Worm (Caenorhabditis elegans) whole organism, L1 larva: ENCODE results near the gene C14F11.7.

Experiments
- C16A3.4 ChIP-seq: fragments of 150-350 bp; optimal IDR thresholded peaks from 2 replicates; lab custom pipeline; 2014; ENCODE audit warnings: missing biosample characterization, missing genetic modification characterization
- Y116A8C.19 ChIP-seq: sonication (generic microtip); optimal IDR thresholded peaks from 2 replicates; lab custom pipeline; 2016; ENCODE audit warnings: missing compliant biosample characterization, missing genetic modification characterization, borderline replicate concordance
- blmp-1 ChIP-seq: fragments of 150-350 bp; optimal IDR thresholded peaks from 2 replicates; lab custom pipeline; 2014; ENCODE audit warnings: missing biosample characterization, missing genetic modification characterization
- ceh-82 ChIP-seq, 3 experiments: fragments of 150-350 bp in 1 of 3; sonication (generic microtip) in 2 of 3; optimal IDR thresholded peaks; 2 replicates each; lab custom pipeline; 2014 to 2017; ENCODE audit warnings: missing biosample characterization in 3 of 3, missing genetic modification characterization in 3 of 3
- efl-3 ChIP-seq: fragments of 200-800 bp; sonication (Bioruptor generic); optimal IDR thresholded peaks from 2 replicates; lab custom pipeline; 2018; ENCODE audit warnings: mild to moderate bottlenecking, missing genetic modification characterization, missing compliant biosample characterization
- egl-13 ChIP-seq: sonication (generic microtip); optimal IDR thresholded peaks from 2 replicates; lab custom pipeline; 2016; ENCODE audit warnings: missing genotype, missing genetic modification reagents, missing genetic modification characterization, missing compliant biosample characterization
- egl-27 ChIP-seq, 2 experiments: fragments of 150-350 bp in 1 of 2; sonication (generic microtip); optimal IDR thresholded peaks; 3 replicates each; lab custom pipeline; 2017 to 2018; ENCODE audit warnings: missing biosample characterization in 2 of 2, missing genetic modification characterization in 2 of 2, missing genetic modification reagents in 2 of 2
- elt-2 ChIP-seq: sonication (generic microtip); optimal IDR thresholded peaks from 2 replicates; lab custom pipeline; 2016; ENCODE audit warnings: missing genetic modification characterization, mild to moderate bottlenecking, inconsistent platforms, missing compliant biosample characterization, missing genetic modification reagents
- elt-3 ChIP-seq, 6 experiments: fragments of 150-350 bp in 1 of 6; sonication (generic microtip); optimal IDR thresholded peaks; 2 replicates each; lab custom pipeline; 2017 to 2018; ENCODE audit warnings: missing biosample characterization in 6 of 6, missing genetic modification characterization in 6 of 6, inconsistent platforms in 1 of 6
- ets-5 ChIP-seq: fragments of 200-800 bp; sonication (Bioruptor generic); IDR thresholded peaks from 2 replicates; pipeline ENCODE4 v1.3.6; 2022; ENCODE audit warnings: missing genetic modification characterization, missing compliant biosample characterization
- fkh-4 ChIP-seq: sonication (generic microtip); optimal IDR thresholded peaks from 2 replicates; lab custom pipeline; 2016; ENCODE audit warnings: missing compliant biosample characterization, missing genetic modification characterization, borderline replicate concordance
- fkh-8 ChIP-seq: sonication (generic microtip); optimal IDR thresholded peaks from 2 replicates; lab custom pipeline; 2016; ENCODE audit warnings: mild to moderate bottlenecking, missing genetic modification characterization, missing compliant biosample characterization
- grh-1 ChIP-seq: fragments of 200-800 bp; sonication (Bioruptor generic); IDR thresholded peaks from 2 replicates; pipeline ENCODE4 v1.3.6; 2022; ENCODE audit warnings: missing genetic modification reagents, missing genetic modification characterization, missing compliant biosample characterization
- hpl-2 ChIP-seq: fragments of 150-350 bp; optimal IDR thresholded peaks from 2 replicates; lab custom pipeline; 2014; ENCODE audit warnings: missing biosample characterization, missing genetic modification reagents, missing genetic modification characterization
- irx-1 ChIP-seq: sonication (generic microtip); optimal IDR thresholded peaks from 2 replicates; lab custom pipeline; 2016; ENCODE audit warnings: missing genetic modification characterization, missing compliant biosample characterization
- isw-1 ChIP-seq: fragments of 200-800 bp; sonication (Bioruptor generic); IDR thresholded peaks from 2 replicates; pipeline ENCODE4 v1.3.6; 2022; ENCODE audit warnings: missing genetic modification characterization, missing compliant biosample characterization
- jun-1 ChIP-seq: fragments of 150-350 bp; optimal IDR thresholded peaks from 2 replicates; lab custom pipeline; 2014; ENCODE audit warnings: missing biosample characterization, missing genetic modification reagents, missing genetic modification characterization
- lin-14 ChIP-seq: fragments of 200-800 bp; sonication (Bioruptor generic); optimal IDR thresholded peaks from 2 replicates; lab custom pipeline; 2018; ENCODE audit warnings: mild to moderate bottlenecking, missing genetic modification characterization, moderate library complexity, missing compliant biosample characterization
- lin-35 ChIP-seq, 2 experiments: fragments of 150-350 bp; optimal IDR thresholded peaks; 2 replicates each; lab custom pipeline; 2014; ENCODE audit warnings: missing biosample characterization in 2 of 2, missing genetic modification characterization in 2 of 2, missing genetic modification reagents in 2 of 2
- lin-39 ChIP-seq: fragments of 150-350 bp; optimal IDR thresholded peaks from 2 replicates; lab custom pipeline; 2014; ENCODE audit warnings: missing biosample characterization, missing genetic modification reagents, missing genetic modification characterization
- lsy-2 ChIP-seq, 2 experiments: fragments of 150-350 bp; optimal IDR thresholded peaks; 2 replicates each; lab custom pipeline; 2014; ENCODE audit warnings: missing biosample characterization in 2 of 2, missing genetic modification characterization in 2 of 2
- mdl-1 ChIP-seq, 2 experiments: fragments of 150-350 bp; optimal IDR thresholded peaks; 2 replicates each; lab custom pipeline; 2014 to 2017; ENCODE audit warnings: missing biosample characterization in 2 of 2, missing genetic modification characterization in 2 of 2, inconsistent platforms in 1 of 2
- mef-2 ChIP-seq: fragments of 150-350 bp; optimal IDR thresholded peaks from 2 replicates; lab custom pipeline; 2014; ENCODE audit warnings: missing biosample characterization, missing genetic modification characterization
- mep-1 ChIP-seq: fragments of 150-350 bp; optimal IDR thresholded peaks from 2 replicates; lab custom pipeline; 2014; ENCODE audit warnings: missing biosample characterization, missing genetic modification characterization
- nhr-19 ChIP-seq: fragments of 200-800 bp; sonication (Bioruptor generic); conservative IDR thresholded peaks from 2 replicates; pipeline ENCODE4 v1.3.6; 2022; ENCODE audit warnings: missing genetic modification characterization, missing compliant biosample characterization
- nhr-20 ChIP-seq: sonication (generic microtip); optimal IDR thresholded peaks from 2 replicates; lab custom pipeline; 2016; ENCODE audit warnings: mild to moderate bottlenecking, missing genetic modification characterization, missing compliant biosample characterization
- nhr-237 ChIP-seq: fragments of 150-350 bp; optimal IDR thresholded peaks from 2 replicates; lab custom pipeline; 2014; ENCODE audit warnings: missing biosample characterization, missing genetic modification characterization
- nhr-47 ChIP-seq: sonication (generic microtip); optimal IDR thresholded peaks from 2 replicates; lab custom pipeline; 2016; ENCODE audit warnings: mild to moderate bottlenecking, missing genetic modification characterization, moderate library complexity, missing compliant biosample characterization
- nhr-71 ChIP-seq: sonication (generic microtip); optimal IDR thresholded peaks from 2 replicates; lab custom pipeline; 2016; ENCODE audit warnings: mild to moderate bottlenecking, missing genetic modification characterization, moderate library complexity, missing compliant biosample characterization
- nhr-77 ChIP-seq: fragments of 150-350 bp; optimal IDR thresholded peaks from 2 replicates; lab custom pipeline; 2014; ENCODE audit warnings: missing biosample characterization, missing genetic modification characterization
- nhr-85 ChIP-seq: sonication (generic microtip); peaks from one replicate; lab custom pipeline; 2016; ENCODE audit warnings: missing genetic modification characterization, inconsistent platforms, missing compliant biosample characterization
- nhr-90 ChIP-seq: sonication (generic microtip); optimal IDR thresholded peaks from 2 replicates; lab custom pipeline; 2016; ENCODE audit warnings: mild to moderate bottlenecking, missing genetic modification characterization, missing compliant biosample characterization; ENCODE audit not compliant: poor library complexity
- rnt-1 ChIP-seq: sonication (generic microtip); optimal IDR thresholded peaks from 2 replicates; lab custom pipeline; 2016; ENCODE audit warnings: mild to moderate bottlenecking, missing genetic modification characterization, moderate library complexity, missing compliant biosample characterization
- snu-23 ChIP-seq: sonication (generic microtip); optimal IDR thresholded peaks from 2 replicates; lab custom pipeline; 2016; ENCODE audit warnings: missing genetic modification characterization, missing compliant biosample characterization
- swsn-7 ChIP-seq: sonication (generic microtip); optimal IDR thresholded peaks from 2 replicates; lab custom pipeline; 2016; ENCODE audit warnings: missing genetic modification characterization, missing compliant biosample characterization
- tbx-2 ChIP-seq: sonication (generic microtip); optimal IDR thresholded peaks from 2 replicates; lab custom pipeline; 2016; ENCODE audit warnings: missing genetic modification characterization, missing compliant biosample characterization
- unc-30 ChIP-seq: sonication (generic microtip); optimal IDR thresholded peaks from 2 replicates; lab custom pipeline; 2017; ENCODE audit warnings: missing biosample characterization, missing genetic modification characterization
- xbp-1 ChIP-seq: sonication (generic microtip); optimal IDR thresholded peaks from 2 replicates; lab custom pipeline; 2016; ENCODE audit warnings: missing genetic modification characterization, missing compliant biosample characterization
- ztf-11 ChIP-seq, 2 experiments: sonication (generic microtip); optimal IDR thresholded peaks; 2 replicates each; lab custom pipeline; 2016 to 2017; ENCODE audit warnings: missing genetic modification characterization in 2 of 2, missing biosample characterization in 1 of 2, missing compliant biosample characterization in 1 of 2
- ztf-4 ChIP-seq: fragments of 150-350 bp; optimal IDR thresholded peaks from 2 replicates; lab custom pipeline; 2014; ENCODE audit warnings: missing biosample characterization, missing genetic modification characterization

Gene C14F11.7

ce11 chrX:6202809-6203208, 5.6 kb downstream of the C14F11.7 start:
- TF ChIP-seq Y116A8C.19 (tag; lab: Kevin White, UChicago) (no peak), lsy-2 (tag; optimal IDR thresholded peaks at IDR 0.05; lab: Kevin White, UChicago) (peak in 1 of 2 experiments; percentile 29), nhr-71 (tag; lab: Kevin White, UChicago) (peak; percentile 75), ets-5 (no peak), xbp-1 (no peak), isw-1 (GFP tag; lab: Robert Waterston, UW) (no peak), nhr-77 (tag; lab: Kevin White, UChicago) (no peak), egl-27 (tag; optimal IDR thresholded peaks at IDR 0.05; lab: Kevin White, UChicago) (no peak), mef-2 (no peak), elt-3 (tag; optimal IDR thresholded peaks at IDR 0.05; lab: Kevin White, UChicago) (no peak), mep-1 (tag; lab: Kevin White, UChicago) (peak; percentile 0), fkh-8 (no peak), grh-1 (GFP tag; lab: Robert Waterston, UW) (no peak), ztf-4 (peak; percentile 25), snu-23 (peak; percentile 49), lin-14 (GFP tag; lab: Kevin White, UChicago) (peak; percentile 28), rnt-1 (tag; lab: Kevin White, UChicago) (peak; percentile 56), nhr-47 (tag; lab: Kevin White, UChicago) (no peak), hpl-2 (GFP tag; lab: Kevin White, UChicago) (no peak), lin-39 (tag; lab: Kevin White, UChicago) (no peak), mdl-1 (tag; optimal IDR thresholded peaks at IDR 0.05; lab: Kevin White, UChicago) (no peak), irx-1 (tag; lab: Kevin White, UChicago) (no peak), egl-13 (tag; lab: Kevin White, UChicago) (no peak), nhr-90 (tag; lab: Kevin White, UChicago) (no peak), ztf-11 (tag; optimal IDR thresholded peaks at IDR 0.05; lab: Kevin White, UChicago) (no peak), efl-3 (GFP tag; lab: Kevin White, UChicago) (no peak), nhr-20 (tag; lab: Kevin White, UChicago) (peak; percentile 11), nhr-19 (peak; percentile 55), swsn-7 (tag; lab: Kevin White, UChicago) (peak; percentile 13), jun-1 (tag; lab: Kevin White, UChicago) (no peak), unc-30 (tag; lab: Kevin White, UChicago) (no peak)

ce11 chrX:6201542-6201941, 6.8 kb downstream of the C14F11.7 start:
- TF ChIP-seq lin-39 (tag; lab: Kevin White, UChicago) (no peak), nhr-47 (tag; lab: Kevin White, UChicago) (peak; percentile 36), snu-23 (peak; percentile 57), nhr-71 (tag; lab: Kevin White, UChicago) (peak; percentile 71), lin-35 (GFP tag; optimal IDR thresholded peaks at IDR 0.05; lab: Kevin White, UChicago) (peak in 1 of 2 experiments; percentile 58), lin-14 (GFP tag; lab: Kevin White, UChicago) (peak; percentile 46), C16A3.4 (tag; lab: Kevin White, UChicago) (peak; percentile 12), elt-2 (tag; lab: Kevin White, UChicago) (no peak), blmp-1 (peak; percentile 83), grh-1 (GFP tag; lab: Robert Waterston, UW) (0 out of 2 replicates have a peak, but pooled peaks have one; percentile 20), nhr-20 (tag; lab: Kevin White, UChicago) (peak; percentile 45), nhr-90 (tag; lab: Kevin White, UChicago) (peak; percentile 32), elt-3 (tag; optimal IDR thresholded peaks at IDR 0.05; lab: Kevin White, UChicago) (peak in 2 of 6 experiments; percentile 59 to 87), fkh-4 (tag; lab: Kevin White, UChicago) (no peak), ztf-4 (peak; percentile 30), ceh-82 (tag; optimal IDR thresholded peaks at IDR 0.05; lab: Kevin White, UChicago) (no peak), tbx-2 (tag; lab: Kevin White, UChicago) (peak; percentile 17), rnt-1 (tag; lab: Kevin White, UChicago) (peak; percentile 9), nhr-237 (tag; lab: Kevin White, UChicago) (no peak), nhr-85 (tag; lab: Kevin White, UChicago) (peak; percentile 13), nhr-19 (peak; percentile 26), mep-1 (tag; lab: Kevin White, UChicago) (peak; percentile 17)
